Fruit fly (Drosophila melanogaster): ENCODE measurements around the gene CG12608.
A peak's percentile ranks its signal among the peaks of the same experiment; 100 is the strongest.

Gene CG12608

dm6 chrX:15383513-15384373 lies 39.3 kb upstream of the CG12608 start:
- TF ChIP-seq fd59A (GFP tag; optimal IDR thresholded peaks at IDR 0.05) (no peak), OdsH (GFP tag; optimal IDR thresholded peaks at IDR 0.05) (no peak), svp (GFP tag) (peak; percentile 8), CG6792 (GFP tag; optimal IDR thresholded peaks at IDR 0.05) (no peak), CG16779 (tag; optimal IDR thresholded peaks at IDR 0.05) (no peak), CG31627 (GFP tag; optimal IDR thresholded peaks at IDR 0.05) (no peak), Lpt (GFP tag; optimal IDR thresholded peaks at IDR 0.05) (no peak), CG34406 (GFP tag; optimal IDR thresholded peaks at IDR 0.05) (no peak), Ets96B (tag; optimal IDR thresholded peaks at IDR 0.05) (peak; percentile 24), lz (GFP tag; optimal IDR thresholded peaks at IDR 0.05) (no peak), CG15336 (GFP tag; IDR thresholded peaks at IDR 0.05) (no peak), salr (GFP tag; optimal IDR thresholded peaks at IDR 0.05) (no peak), Ets21C (GFP tag; optimal IDR thresholded peaks at IDR 0.05) (no peak), CG8119 (GFP tag; IDR thresholded peaks at IDR 0.05) (0 out of 3 replicates have a peak, but pooled peaks have one; percentile 25), Eip78C (GFP tag) (peak; percentile 53), CG10669 (GFP tag; optimal IDR thresholded peaks at IDR 0.05) (peak; percentile 7), Hr4 (GFP tag; optimal IDR thresholded peaks at IDR 0.05) (peak; percentile 38), CG1621 (tag; optimal IDR thresholded peaks at IDR 0.05) (no peak), pdm3 (GFP tag; optimal IDR thresholded peaks at IDR 0.05) (peak; percentile 12), CG32006 (GFP tag; optimal IDR thresholded peaks at IDR 0.05) (peak; percentile 49), dsx (GFP tag; optimal IDR thresholded peaks at IDR 0.05; ENCODE audit: poor library complexity, severe bottlenecking) (no peak), Gug (GFP tag; IDR thresholded peaks at IDR 0.05) (no peak), Eip75B (GFP tag; optimal IDR thresholded peaks at IDR 0.05) (no peak), CG3032 (tag; optimal IDR thresholded peaks at IDR 0.05) (no peak), acj6 (GFP tag; optimal IDR thresholded peaks at IDR 0.05) (peak; percentile 46), Hr39 (GFP tag; optimal IDR thresholded peaks at IDR 0.05) (no peak)

dm6 chrX:15380207-15380606 lies 35.8 kb upstream of the CG12608 start:
- TF ChIP-seq Sox15 (GFP tag; optimal IDR thresholded peaks at IDR 0.05) (no peak), OdsH (GFP tag; optimal IDR thresholded peaks at IDR 0.05) (no peak), CG9139 (GFP tag; optimal IDR thresholded peaks at IDR 0.05) (no peak), CG11902 (GFP tag; optimal IDR thresholded peaks at IDR 0.05) (no peak), dsx (GFP tag; optimal IDR thresholded peaks at IDR 0.05; ENCODE audit: poor library complexity, severe bottlenecking) (no peak), Eip93F (GFP tag; optimal IDR thresholded peaks at IDR 0.05) (no peak), eg (GFP tag; IDR thresholded peaks at IDR 0.05) (no peak), CG32006 (GFP tag; optimal IDR thresholded peaks at IDR 0.05) (no peak), acj6 (GFP tag; optimal IDR thresholded peaks at IDR 0.05) (no peak)

- TF ChIP-seq Hr4 (GFP tag; optimal IDR thresholded peaks at IDR 0.05) (no peak), CG34406 (GFP tag; optimal IDR thresholded peaks at IDR 0.05) (no peak), fd59A (GFP tag; optimal IDR thresholded peaks at IDR 0.05) (no peak)
Measured at dm6 chrX:15379014-15379491, 34.6 kb upstream of the CG12608 start, which contains the start of gene acj6. Gene acj6 (minus strand): TSS chrX:15379064.

DNA sequence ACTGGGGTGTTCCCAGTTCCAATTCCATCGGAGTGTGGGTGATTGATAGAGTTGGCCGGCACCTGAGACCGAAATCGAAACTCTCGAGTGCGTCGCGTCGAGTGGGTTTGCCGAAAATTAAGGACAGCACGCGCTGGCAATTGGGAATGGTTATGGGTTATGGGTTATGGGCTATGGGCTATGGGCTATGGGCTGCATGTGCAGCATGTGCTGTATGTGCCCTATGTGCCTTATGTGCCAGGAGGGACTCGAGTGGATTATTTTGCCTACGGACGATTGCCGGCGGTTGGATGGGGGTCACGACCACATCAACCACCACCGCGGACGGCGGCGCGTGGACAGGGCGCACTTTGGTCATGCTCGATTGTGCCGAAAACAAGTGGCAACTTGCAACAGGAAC lies 25.7 kb upstream of the CG12608 start:
- TF ChIP-seq Sox15 (GFP tag; optimal IDR thresholded peaks at IDR 0.05) (no peak), topi (GFP tag; optimal IDR thresholded peaks at IDR 0.05) (no peak), vri (GFP tag; optimal IDR thresholded peaks at IDR 0.05) (no peak), CG8319 (GFP tag; optimal IDR thresholded peaks at IDR 0.05) (no peak), CG10631 (GFP tag; optimal IDR thresholded peaks at IDR 0.05) (no peak), Hr38 (GFP tag; optimal IDR thresholded peaks at IDR 0.05) (no peak), CG3919 (GFP tag; optimal IDR thresholded peaks at IDR 0.05) (no peak), svp (GFP tag) (no peak), Sox102F (GFP tag; optimal IDR thresholded peaks at IDR 0.05) (no peak), CG8632 (GFP tag; optimal IDR thresholded peaks at IDR 0.05) (no peak), salr (GFP tag; optimal IDR thresholded peaks at IDR 0.05) (no peak), Blimp-1 (GFP tag; optimal IDR thresholded peaks at IDR 0.05) (no peak), ss (GFP tag; optimal IDR thresholded peaks at IDR 0.05) (no peak), Smox (GFP tag; optimal IDR thresholded peaks at IDR 0.05) (no peak), Hr4 (GFP tag; optimal IDR thresholded peaks at IDR 0.05) (no peak), esn (GFP tag; optimal IDR thresholded peaks at IDR 0.05) (no peak), fkh (GFP tag; optimal IDR thresholded peaks at IDR 0.05) (no peak)
